Fruit fly (Drosophila melanogaster): ENCODE results near the gene CG1486.

Gene CG1486

DNA sequence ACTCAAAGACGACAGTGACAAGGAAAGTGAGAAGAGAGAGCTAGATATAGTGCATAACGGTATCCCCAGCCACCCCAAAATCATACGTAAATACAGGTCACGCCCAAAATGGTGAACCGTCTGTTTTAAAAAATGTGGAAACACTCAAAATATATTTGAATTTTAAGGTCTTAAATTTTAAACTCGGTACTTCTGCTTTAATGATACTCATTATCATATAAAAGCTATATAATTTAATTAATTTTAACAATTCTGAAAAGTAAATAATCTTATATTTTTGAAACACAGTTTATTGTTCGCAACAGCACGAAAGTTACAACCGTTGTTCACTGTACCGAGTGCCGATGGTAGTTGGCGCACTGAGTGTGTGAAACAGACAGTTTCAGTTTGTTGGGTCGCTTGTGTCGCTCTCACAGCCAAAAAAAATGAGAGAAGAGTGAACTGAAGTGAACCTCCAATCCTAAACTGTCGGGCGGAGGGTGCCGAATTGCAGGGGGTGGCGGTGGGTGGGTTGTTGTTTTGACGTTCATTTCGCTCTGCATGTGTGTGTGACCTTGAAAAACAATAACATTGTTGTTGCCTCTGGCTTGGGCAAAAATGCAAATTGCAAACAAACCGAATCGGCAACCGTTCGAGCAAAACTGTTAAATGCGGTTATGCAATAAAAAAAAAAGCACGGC is 42.6 kb downstream of the CG1486 start (continued):
- TF ChIP-seq pnt (GFP tag; optimal IDR thresholded peaks at IDR 0.05) (peak; percentile 63), crc (GFP tag; optimal IDR thresholded peaks at IDR 0.05) (no peak), pan (optimal IDR thresholded peaks at IDR 0.05) (no peak), pan (GFP tag; optimal IDR thresholded peaks at IDR 0.05 in 1 of 2, IDR thresholded peaks at IDR 0.05 in 1 of 2) (peak in 1 of 2 experiments; percentile 87), hth (optimal IDR thresholded peaks at IDR 0.05) (no peak), kah (GFP tag; optimal IDR thresholded peaks at IDR 0.05) (peak; percentile 82), knrl (GFP tag; IDR thresholded peaks at IDR 0.05; ENCODE audit: partially characterized antibody) (no peak), D19A (tag; optimal IDR thresholded peaks at IDR 0.05) (peak; percentile 88), NFAT (GFP tag; IDR thresholded peaks at IDR 0.05) (peak; percentile 68), nom (GFP tag; optimal IDR thresholded peaks at IDR 0.05) (peak; percentile 55), Scr (GFP tag; IDR thresholded peaks at IDR 0.05; ENCODE audit: partially characterized antibody) (no peak), CG5953 (GFP tag; IDR thresholded peaks at IDR 0.05) (peak; percentile 57; the same call in 1 of the 2 replicates), Ets97D (GFP tag; optimal IDR thresholded peaks at IDR 0.05) (no peak), CG17385 (GFP tag; optimal IDR thresholded peaks at IDR 0.05) (peak; percentile 90), psq (GFP tag; optimal IDR thresholded peaks at IDR 0.05) (peak; percentile 33), stc (GFP tag; IDR thresholded peaks at IDR 0.05) (peak; percentile 82), Gsc (GFP tag; IDR thresholded peaks at IDR 0.05) (peak; percentile 69), CG14860 (GFP tag; IDR thresholded peaks at IDR 0.05; ENCODE audit: partially characterized antibody) (no peak), CG11085 (GFP tag; IDR thresholded peaks at IDR 0.05) (peak; percentile 74; the same call in 1 of the 2 replicates), CG12769 (tag; optimal IDR thresholded peaks at IDR 0.05) (peak; percentile 82), CG1832 (GFP tag; optimal IDR thresholded peaks at IDR 0.05) (no peak), CG17186 (GFP tag; optimal IDR thresholded peaks at IDR 0.05) (peak; percentile 33), CG13123 (GFP tag; optimal IDR thresholded peaks at IDR 0.05) (peak; percentile 75), lbe (GFP tag; optimal IDR thresholded peaks at IDR 0.05) (peak; percentile 75), C15 (GFP tag; IDR thresholded peaks at IDR 0.05) (peak; percentile 63; the same call in 1 of the 3 replicates), Awh (GFP tag; IDR thresholded peaks at IDR 0.05) (peak; percentile 83), HLH54F (GFP tag; optimal IDR thresholded peaks at IDR 0.05) (peak; percentile 42), Sin3A (optimal IDR thresholded peaks at IDR 0.05) (no peak), D19B (GFP tag; optimal IDR thresholded peaks at IDR 0.05) (peak; percentile 84), CG13894 (tag; optimal IDR thresholded peaks at IDR 0.05) (peak; percentile 92), HLH3B (GFP tag; IDR thresholded peaks at IDR 0.05) (peak; percentile 87), CG13624 (GFP tag; optimal IDR thresholded peaks at IDR 0.05) (peak; percentile 29), Mrtf (GFP tag; IDR thresholded peaks at IDR 0.05) (peak; percentile 74), GATAe (GFP tag; conservative IDR thresholded peaks at IDR 0.05) (peak; percentile 57; the same call in 1 of the 2 replicates), CG2712 (tag; optimal IDR thresholded peaks at IDR 0.05) (peak; percentile 93), fru (optimal IDR thresholded peaks at IDR 0.05) (no peak), Mad (GFP tag; optimal IDR thresholded peaks at IDR 0.05) (peak; percentile 58), pros (GFP tag; optimal IDR thresholded peaks at IDR 0.05) (peak; percentile 60), pita (GFP tag; optimal IDR thresholded peaks at IDR 0.05) (no peak), CG10431 (GFP tag; optimal IDR thresholded peaks at IDR 0.05) (peak; percentile 78), CG18262 (tag; optimal IDR thresholded peaks at IDR 0.05) (peak; percentile 93), insv (GFP tag; optimal IDR thresholded peaks at IDR 0.05) (peak in 1 of 2 experiments; percentile 69), btn (GFP tag; optimal IDR thresholded peaks at IDR 0.05) (no peak), CG2116 (GFP tag; optimal IDR thresholded peaks at IDR 0.05) (peak; percentile 43), mld (GFP tag; IDR thresholded peaks at IDR 0.05; ENCODE audit: partially characterized antibody) (no peak), CG17568 (GFP tag; optimal IDR thresholded peaks at IDR 0.05) (peak; percentile 87), CG11560 (tag; IDR thresholded peaks at IDR 0.05) (peak; percentile 79), row (GFP tag; IDR thresholded peaks at IDR 0.05) (peak; percentile 97), hbn (GFP tag; IDR thresholded peaks at IDR 0.05; ENCODE audit: partially characterized antibody) (no peak), CG12104 (GFP tag; optimal IDR thresholded peaks at IDR 0.05) (peak; percentile 85), Camta (GFP tag; optimal IDR thresholded peaks at IDR 0.05) (no peak)
